Worm (Caenorhabditis elegans) whole organism, L1 larva: Measurements from ENCODE around the gene brap-2.

Experiments
- C04F5.9 ChIP-seq: sonication (generic microtip); optimal IDR thresholded peaks from 2 replicates; lab custom pipeline; 2016; ENCODE audit warnings: missing genetic modification characterization, missing compliant biosample characterization
- C34B4.2 ChIP-seq: sonication (generic microtip); optimal IDR thresholded peaks from 2 replicates; lab custom pipeline; 2017; ENCODE audit warnings: mild to moderate bottlenecking, missing genetic modification characterization, missing compliant biosample characterization
- alr-1 ChIP-seq: fragments of 200-800 bp; sonication (Bioruptor generic); optimal IDR thresholded peaks from 2 replicates; lab custom pipeline; 2018; ENCODE audit warnings: borderline replicate concordance, mild to moderate bottlenecking, missing genetic modification characterization, missing compliant biosample characterization
- aly-2 ChIP-seq: fragments of 150-350 bp; optimal IDR thresholded peaks from 2 replicates; lab custom pipeline; 2014; ENCODE audit warnings: missing biosample characterization, missing genetic modification characterization
- ama-1 ChIP-seq: fragments of 150-350 bp; optimal IDR thresholded peaks from 2 replicates; lab custom pipeline; 2014
- blmp-1 ChIP-seq: fragments of 150-350 bp; optimal IDR thresholded peaks from 2 replicates; lab custom pipeline; 2014; ENCODE audit warnings: missing biosample characterization, missing genetic modification characterization
- ceh-8 ChIP-seq: fragments of 200-800 bp; sonication (Bioruptor generic); optimal IDR thresholded peaks from 2 replicates; lab custom pipeline; 2018; ENCODE audit warnings: mild to moderate bottlenecking, missing genetic modification characterization, moderate library complexity, missing compliant biosample characterization
- ceh-90 ChIP-seq: sonication (generic microtip); optimal IDR thresholded peaks from 2 replicates; lab custom pipeline; 2016; ENCODE audit warnings: missing genetic modification characterization, missing compliant biosample characterization
- ces-1 ChIP-seq: fragments of 150-350 bp; optimal IDR thresholded peaks from 2 replicates; lab custom pipeline; 2014; ENCODE audit warnings: missing biosample characterization, missing genetic modification reagents, missing genetic modification characterization
- dpl-1 ChIP-seq, 3 experiments: fragments of 150-350 bp in 2 of 3; sonication (generic microtip) in 1 of 3; optimal IDR thresholded peaks; 2 replicates each; lab custom pipeline; 2014 to 2017; ENCODE audit warnings: missing biosample characterization in 3 of 3, missing genetic modification characterization in 3 of 3, missing genetic modification reagents in 3 of 3
- efl-1 ChIP-seq, 4 experiments: fragments of 150-350 bp; optimal IDR thresholded peaks in 3 of 4; peaks in 1 of 4; 1 replicate in 1 of 4; 2 replicates in 3 of 4; lab custom pipeline; 2014; ENCODE audit warnings: missing biosample characterization in 2 of 4, missing genetic modification characterization in 2 of 4, missing genetic modification reagents in 2 of 4
- efl-3 ChIP-seq: fragments of 200-800 bp; sonication (Bioruptor generic); optimal IDR thresholded peaks from 2 replicates; lab custom pipeline; 2018; ENCODE audit warnings: mild to moderate bottlenecking, missing genetic modification characterization, missing compliant biosample characterization
- egl-13 ChIP-seq: sonication (generic microtip); optimal IDR thresholded peaks from 2 replicates; lab custom pipeline; 2016; ENCODE audit warnings: missing genotype, missing genetic modification reagents, missing genetic modification characterization, missing compliant biosample characterization
- egl-27 ChIP-seq, 2 experiments: fragments of 150-350 bp in 1 of 2; sonication (generic microtip); optimal IDR thresholded peaks; 3 replicates each; lab custom pipeline; 2017 to 2018; ENCODE audit warnings: missing biosample characterization in 2 of 2, missing genetic modification characterization in 2 of 2, missing genetic modification reagents in 2 of 2
- elt-3 ChIP-seq, 6 experiments: fragments of 150-350 bp in 1 of 6; sonication (generic microtip); optimal IDR thresholded peaks; 2 replicates each; lab custom pipeline; 2017 to 2018; ENCODE audit warnings: missing biosample characterization in 6 of 6, missing genetic modification characterization in 6 of 6, inconsistent platforms in 1 of 6
- ets-5 ChIP-seq: fragments of 200-800 bp; sonication (Bioruptor generic); IDR thresholded peaks from 2 replicates; pipeline ENCODE4 v1.3.6; 2022; ENCODE audit warnings: missing genetic modification characterization, missing compliant biosample characterization
- fkh-10 ChIP-seq: sonication (generic microtip); optimal IDR thresholded peaks from 2 replicates; lab custom pipeline; 2017; ENCODE audit warnings: missing biosample characterization, missing genetic modification reagents, missing genetic modification characterization
- fkh-4 ChIP-seq: sonication (generic microtip); optimal IDR thresholded peaks from 2 replicates; lab custom pipeline; 2016; ENCODE audit warnings: missing compliant biosample characterization, missing genetic modification characterization, borderline replicate concordance
- grh-1 ChIP-seq: fragments of 200-800 bp; sonication (Bioruptor generic); IDR thresholded peaks from 2 replicates; pipeline ENCODE4 v1.3.6; 2022; ENCODE audit warnings: missing genetic modification reagents, missing genetic modification characterization, missing compliant biosample characterization
- hlh-17 ChIP-seq: fragments of 200-800 bp; sonication (Bioruptor generic); optimal IDR thresholded peaks from 2 replicates; lab custom pipeline; 2018; ENCODE audit warnings: missing genetic modification characterization, mild to moderate bottlenecking, missing compliant biosample characterization, moderate library complexity, borderline replicate concordance
- hlh-4 ChIP-seq: sonication (generic microtip); optimal IDR thresholded peaks from 2 replicates; lab custom pipeline; 2016; ENCODE audit warnings: mild to moderate bottlenecking, missing genetic modification characterization, missing compliant biosample characterization
- hpl-2 ChIP-seq: fragments of 150-350 bp; optimal IDR thresholded peaks from 2 replicates; lab custom pipeline; 2014; ENCODE audit warnings: missing biosample characterization, missing genetic modification reagents, missing genetic modification characterization
- jun-1 ChIP-seq: fragments of 150-350 bp; optimal IDR thresholded peaks from 2 replicates; lab custom pipeline; 2014; ENCODE audit warnings: missing biosample characterization, missing genetic modification reagents, missing genetic modification characterization
- lin-13 ChIP-seq: fragments of 150-350 bp; optimal IDR thresholded peaks from 2 replicates; lab custom pipeline; 2014; ENCODE audit warnings: missing biosample characterization, missing genetic modification reagents, missing genetic modification characterization
- lin-39 ChIP-seq: fragments of 150-350 bp; optimal IDR thresholded peaks from 2 replicates; lab custom pipeline; 2014; ENCODE audit warnings: missing biosample characterization, missing genetic modification reagents, missing genetic modification characterization
- lir-3 ChIP-seq: sonication (generic microtip); optimal IDR thresholded peaks from 2 replicates; lab custom pipeline; 2016; ENCODE audit warnings: mild to moderate bottlenecking, missing genetic modification characterization, moderate library complexity, missing compliant biosample characterization; ENCODE audit not compliant: poor library complexity
- mab-9 ChIP-seq: fragments of 200-800 bp; sonication (Bioruptor generic); IDR thresholded peaks from 2 replicates; pipeline ENCODE4 v1.3.6; 2022; ENCODE audit warnings: missing genetic modification reagents, missing genetic modification characterization, missing compliant biosample characterization
- mdl-1 ChIP-seq, 2 experiments: fragments of 150-350 bp; optimal IDR thresholded peaks; 2 replicates each; lab custom pipeline; 2014 to 2017; ENCODE audit warnings: missing biosample characterization in 2 of 2, missing genetic modification characterization in 2 of 2, inconsistent platforms in 1 of 2
- mef-2 ChIP-seq: fragments of 150-350 bp; optimal IDR thresholded peaks from 2 replicates; lab custom pipeline; 2014; ENCODE audit warnings: missing biosample characterization, missing genetic modification characterization
- nhr-11 ChIP-seq: fragments of 150-350 bp; optimal IDR thresholded peaks from 2 replicates; lab custom pipeline; 2014; ENCODE audit warnings: missing biosample characterization, missing genetic modification characterization
- nhr-12 ChIP-seq: sonication (generic microtip); optimal IDR thresholded peaks from 2 replicates; lab custom pipeline; 2017; ENCODE audit warnings: missing biosample characterization, missing genetic modification characterization
- nhr-19 ChIP-seq: fragments of 200-800 bp; sonication (Bioruptor generic); conservative IDR thresholded peaks from 2 replicates; pipeline ENCODE4 v1.3.6; 2022; ENCODE audit warnings: missing genetic modification characterization, missing compliant biosample characterization
- nhr-76 ChIP-seq: sonication (generic microtip); optimal IDR thresholded peaks from 2 replicates; lab custom pipeline; 2017; ENCODE audit warnings: missing biosample characterization, missing genetic modification characterization
- nhr-77 ChIP-seq: fragments of 150-350 bp; optimal IDR thresholded peaks from 2 replicates; lab custom pipeline; 2014; ENCODE audit warnings: missing biosample characterization, missing genetic modification characterization
- nhr-85 ChIP-seq: sonication (generic microtip); peaks from one replicate; lab custom pipeline; 2016; ENCODE audit warnings: missing genetic modification characterization, inconsistent platforms, missing compliant biosample characterization
- pag-3 ChIP-seq: sonication (generic microtip); optimal IDR thresholded peaks from 2 replicates; lab custom pipeline; 2017; ENCODE audit warnings: missing genetic modification characterization, mild to moderate bottlenecking, missing compliant biosample characterization, antibody characterized with exemption, borderline replicate concordance; ENCODE audit not compliant: insufficient read depth
- pqm-1 ChIP-seq: sonication (generic microtip); optimal IDR thresholded peaks from 3 replicates; lab custom pipeline; 2017; ENCODE audit warnings: missing biosample characterization, missing genetic modification characterization
- rnt-1 ChIP-seq: sonication (generic microtip); optimal IDR thresholded peaks from 2 replicates; lab custom pipeline; 2016; ENCODE audit warnings: mild to moderate bottlenecking, missing genetic modification characterization, moderate library complexity, missing compliant biosample characterization
- skn-1 ChIP-seq: fragments of 150-350 bp; optimal IDR thresholded peaks from 2 replicates; lab custom pipeline; 2014; ENCODE audit warnings: missing biosample characterization, missing genetic modification characterization
- sox-4 ChIP-seq: sonication (generic microtip); optimal IDR thresholded peaks from 2 replicates; lab custom pipeline; 2016; ENCODE audit warnings: missing genetic modification characterization, missing compliant biosample characterization
- tbx-2 ChIP-seq: sonication (generic microtip); optimal IDR thresholded peaks from 2 replicates; lab custom pipeline; 2016; ENCODE audit warnings: missing genetic modification characterization, missing compliant biosample characterization
- tlp-1 ChIP-seq: fragments of 150-350 bp; optimal IDR thresholded peaks from 2 replicates; lab custom pipeline; 2014; ENCODE audit warnings: missing biosample characterization, missing genetic modification characterization
- unc-130 ChIP-seq: fragments of 150-350 bp; optimal IDR thresholded peaks from 2 replicates; lab custom pipeline; 2017; ENCODE audit warnings: missing biosample characterization, missing genetic modification characterization, inconsistent platforms
- unc-30 ChIP-seq: sonication (generic microtip); optimal IDR thresholded peaks from 2 replicates; lab custom pipeline; 2017; ENCODE audit warnings: missing biosample characterization, missing genetic modification characterization
- unc-86 ChIP-seq: sonication (generic microtip); optimal IDR thresholded peaks from 2 replicates; lab custom pipeline; 2016; ENCODE audit warnings: missing genetic modification characterization, missing compliant biosample characterization
- unc-98 ChIP-seq: fragments of 200-800 bp; sonication (Bioruptor generic); IDR thresholded peaks from 2 replicates; pipeline ENCODE4 v1.3.6; 2022; ENCODE audit warnings: missing genetic modification characterization, missing compliant biosample characterization
- vab-15 ChIP-seq: sonication (generic microtip); optimal IDR thresholded peaks from 2 replicates; lab custom pipeline; 2017; ENCODE audit warnings: missing genotype, mild to moderate bottlenecking, missing genetic modification characterization, missing compliant biosample characterization
- xbp-1 ChIP-seq: sonication (generic microtip); optimal IDR thresholded peaks from 2 replicates; lab custom pipeline; 2016; ENCODE audit warnings: missing genetic modification characterization, missing compliant biosample characterization
- zip-4 ChIP-seq: fragments of 200-800 bp; sonication (Bioruptor generic); optimal IDR thresholded peaks from 2 replicates; lab custom pipeline; 2018; ENCODE audit warnings: mild to moderate bottlenecking, missing genetic modification characterization, moderate library complexity, missing compliant biosample characterization
- ztf-11 ChIP-seq, 2 experiments: sonication (generic microtip); optimal IDR thresholded peaks; 2 replicates each; lab custom pipeline; 2016 to 2017; ENCODE audit warnings: missing genetic modification characterization in 2 of 2, missing biosample characterization in 1 of 2, missing compliant biosample characterization in 1 of 2
- ztf-4 ChIP-seq: fragments of 150-350 bp; optimal IDR thresholded peaks from 2 replicates; lab custom pipeline; 2014; ENCODE audit warnings: missing biosample characterization, missing genetic modification characterization

brap-2 gene

DNA sequence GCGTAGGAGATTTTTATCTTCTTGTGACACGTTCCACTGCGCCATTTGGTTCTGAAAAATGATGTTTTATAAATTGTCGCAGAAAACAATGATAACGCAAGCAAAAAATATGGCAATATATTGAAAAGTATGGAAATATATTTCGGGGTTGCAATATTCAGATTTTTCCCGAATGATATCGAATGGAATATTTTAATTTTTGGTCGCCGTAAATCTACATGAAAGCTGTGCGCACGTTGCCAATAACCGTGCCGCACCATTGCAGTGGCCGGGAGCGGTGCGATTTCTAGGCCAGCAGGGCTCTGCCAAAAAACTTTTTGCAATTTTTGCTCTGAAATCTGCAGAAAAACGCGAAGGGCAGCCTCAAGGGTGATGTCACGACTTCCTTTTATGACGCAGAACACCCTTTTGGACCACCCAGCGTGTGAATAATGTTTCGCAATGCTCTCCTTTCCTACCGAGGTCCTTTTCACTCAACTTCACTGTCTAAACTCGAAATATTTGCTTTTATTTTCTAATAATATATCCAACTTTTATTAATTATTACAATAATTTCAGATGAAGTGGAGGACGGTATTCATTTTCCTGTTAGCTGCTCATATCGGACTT is 34.7 kb downstream of the brap-2 start, which contains the start of the genes F09E5.11 and bmy-1 (continued):
- TF ChIP-seq efl-3 (GFP tag; lab: Kevin White, UChicago) (no peak), ztf-4 (no peak), dpl-1 (GFP tag; optimal IDR thresholded peaks at IDR 0.05; lab: Kevin White, UChicago) (peak; percentile 61 to 76 (median 74)), unc-130 (peak; percentile 64), blmp-1 (peak; percentile 1), hlh-17 (no peak), unc-98 (peak; percentile 69; the same call in 1 of the 2 replicates), ceh-90 (tag; lab: Kevin White, UChicago) (peak; percentile 85), jun-1 (tag; lab: Kevin White, UChicago) (peak; percentile 69), nhr-77 (tag; lab: Kevin White, UChicago) (peak; percentile 70), lir-3 (tag; lab: Kevin White, UChicago) (peak; percentile 95), rnt-1 (tag; lab: Kevin White, UChicago) (peak; percentile 99), fkh-10 (GFP tag; lab: Kevin White, UChicago) (peak; percentile 84), zip-4 (GFP tag; lab: Kevin White, UChicago) (peak; percentile 46), fkh-4 (peak; percentile 87), ces-1 (GFP tag; lab: Kevin White, UChicago) (no peak), egl-13 (tag; lab: Kevin White, UChicago) (peak; percentile 87), nhr-12 (tag; lab: Kevin White, UChicago) (no peak), xbp-1 (tag; lab: Kevin White, UChicago) (peak; percentile 85), lin-13 (peak; percentile 86), nhr-85 (peak; percentile 91), grh-1 (peak; percentile 66), lin-39 (peak; percentile 55), ama-1 (lab: Kevin White, UChicago) (no peak), mef-2 (no peak), nhr-19 (GFP tag; lab: Robert Waterston, UW) (peak; percentile 85), unc-30 (tag; lab: Kevin White, UChicago) (no peak), sox-4 (peak; percentile 66), mab-9 (GFP tag; lab: Robert Waterston, UW) (peak; percentile 53), aly-2 (tag; lab: Kevin White, UChicago) (no peak), C34B4.2 (tag; lab: Kevin White, UChicago) (no peak), efl-1 (optimal IDR thresholded peaks at IDR 0.05; lab: Kevin White, UChicago) (peak; percentile 81), efl-1 (GFP tag; optimal IDR thresholded peaks at IDR 0.05 in 1 of 2; lab: Kevin White, UChicago) (peak; percentile 73 to 98), hlh-4 (tag; lab: Kevin White, UChicago) (no peak), tbx-2 (tag; lab: Kevin White, UChicago) (peak; percentile 91), elt-3 (tag; optimal IDR thresholded peaks at IDR 0.05; lab: Kevin White, UChicago) (peak in 2 of 6 experiments; percentile 16 to 29), vab-15 (peak; percentile 18), unc-86 (tag; lab: Kevin White, UChicago) (peak; percentile 85), pqm-1 (tag; lab: Kevin White, UChicago) (no peak), nhr-11 (peak; percentile 16), hpl-2 (GFP tag; lab: Kevin White, UChicago) (no peak), C04F5.9 (tag; lab: Kevin White, UChicago) (peak; percentile 60), pag-3 (tag; lab: Kevin White, UChicago) (no peak), mdl-1 (tag; optimal IDR thresholded peaks at IDR 0.05; lab: Kevin White, UChicago) (peak in 1 of 2 experiments; percentile 26), ztf-11 (tag; optimal IDR thresholded peaks at IDR 0.05; lab: Kevin White, UChicago) (peak in 1 of 2 experiments; percentile 92), nhr-76 (no peak), alr-1 (no peak), egl-27 (tag; optimal IDR thresholded peaks at IDR 0.05; lab: Kevin White, UChicago) (no peak), ets-5 (GFP tag; lab: Robert Waterston, UW) (no peak), skn-1 (tag; lab: Kevin White, UChicago) (peak; percentile 84), ceh-8 (GFP tag; lab: Kevin White, UChicago) (peak; percentile 67), tlp-1 (no peak)
